Fruit fly (Drosophila melanogaster) whole organism, embryonic: ENCODE measurements around the gene Caf1-55.
A peak's percentile ranks its signal among the peaks of the same experiment; 100 is the strongest.

ENCODE experiments used
- Awh ChIP-seq: fragments of 200-800 bp; sonication (Bioruptor generic); IDR thresholded peaks from 2 replicates; pipeline ENCODE4, ENCODE4 v1.3.6; 2022; ENCODE audit warnings: missing biosample characterization, missing genetic modification characterization
- B-H2 ChIP-seq: fragments of 200-800 bp; sonication (Bioruptor generic); optimal IDR thresholded peaks from 2 replicates; lab custom pipeline; 2018; ENCODE audit warnings: missing biosample characterization, mild to moderate bottlenecking, missing genetic modification characterization
- Bdp1 ChIP-seq: fragments of 200-800 bp; sonication (Bioruptor generic); optimal IDR thresholded peaks from 3 replicates; lab custom pipeline; 2016; ENCODE audit warnings: missing biosample characterization, missing genetic modification characterization
- BtbVII ChIP-seq: fragments of 200-800 bp; sonication (Bioruptor generic); optimal IDR thresholded peaks from 3 replicates; lab custom pipeline; 2017; ENCODE audit warnings: missing biosample characterization, mild to moderate bottlenecking, missing genetic modification characterization
- CG10431 ChIP-seq: fragments of 200-800 bp; sonication (Bioruptor generic); optimal IDR thresholded peaks from 3 replicates; lab custom pipeline; 2018; ENCODE audit warnings: missing biosample characterization, mild to moderate bottlenecking, missing genetic modification characterization
- CG10565 ChIP-seq: fragments of 200-800 bp; sonication (Bioruptor generic); optimal IDR thresholded peaks from 3 replicates; lab custom pipeline; 2016; ENCODE audit warnings: missing biosample characterization, mild to moderate bottlenecking, missing genetic modification characterization
- CG11247 ChIP-seq: fragments of 200-800 bp; sonication (Bioruptor generic); IDR thresholded peaks from 2 replicates; pipeline ENCODE4 v1.3.6; 2022; ENCODE audit warnings: missing biosample characterization, missing genetic modification characterization
- CG16815 ChIP-seq: fragments of 200-800 bp; sonication (Bioruptor generic); optimal IDR thresholded peaks from 3 replicates; lab custom pipeline; 2017; ENCODE audit warnings: missing biosample characterization, mild to moderate bottlenecking, missing genetic modification characterization
- CG17612 ChIP-seq: fragments of 200-800 bp; sonication (Bioruptor generic); IDR thresholded peaks from 2 replicates; pipeline ENCODE4 v1.3.6; 2022; ENCODE audit warnings: missing biosample characterization, missing genetic modification characterization
- CG17829 ChIP-seq: fragments of 200-800 bp; optimal IDR thresholded peaks from 2 replicates; lab custom pipeline; 2019; ENCODE audit warnings: missing biosample characterization, mild to moderate bottlenecking, missing genetic modification characterization, moderate library complexity
- CG30403 ChIP-seq: fragments of 200-800 bp; sonication (Bioruptor generic); optimal IDR thresholded peaks from 3 replicates; lab custom pipeline; 2016; ENCODE audit warnings: missing biosample characterization, missing genetic modification characterization
- CG34224 ChIP-seq: fragments of 200-800 bp; sonication (Bioruptor generic); IDR thresholded peaks from 3 replicates; pipeline ENCODE4 v1.3.6; 2022; ENCODE audit warnings: missing biosample characterization, missing genetic modification characterization; ENCODE audit not compliant: partially characterized antibody
- CG4707 ChIP-seq: fragments of 200-800 bp; sonication (Bioruptor generic); optimal IDR thresholded peaks from 2 replicates; lab custom pipeline; 2018; ENCODE audit warnings: missing biosample characterization, mild to moderate bottlenecking, missing genetic modification characterization, moderate library complexity
- CG4820 ChIP-seq: fragments of 200-800 bp; sonication (Bioruptor generic); optimal IDR thresholded peaks from 3 replicates; lab custom pipeline; 2016; ENCODE audit warnings: missing biosample characterization, missing genetic modification characterization
- CG6254 ChIP-seq: fragments of 200-800 bp; sonication (Bioruptor generic); optimal IDR thresholded peaks from 3 replicates; lab custom pipeline; 2017; ENCODE audit warnings: mild to moderate bottlenecking, missing biosample characterization, missing genetic modification reagents, missing genetic modification characterization
- CG6813 ChIP-seq: fragments of 200-800 bp; sonication (Bioruptor generic); optimal IDR thresholded peaks from 2 replicates; lab custom pipeline; 2017; ENCODE audit warnings: missing biosample characterization, missing genetic modification characterization, mild to moderate bottlenecking, moderate library complexity, missing genetic modification reagents
- CG9797 ChIP-seq: fragments of 200-800 bp; sonication (Bioruptor generic); optimal IDR thresholded peaks from 3 replicates; lab custom pipeline; 2018; ENCODE audit warnings: missing biosample characterization, mild to moderate bottlenecking, missing genetic modification characterization
- Dll ChIP-seq: fragments of 200-800 bp; sonication (Bioruptor generic); IDR thresholded peaks from 4 replicates; pipeline ENCODE4 v1.3.6; 2022; ENCODE audit warnings: missing biosample characterization, missing genetic modification characterization; ENCODE audit not compliant: partially characterized antibody
- Fer1 ChIP-seq: fragments of 200-800 bp; sonication (Bioruptor generic); optimal IDR thresholded peaks from 2 replicates; lab custom pipeline; 2017; ENCODE audit warnings: missing biosample characterization, mild to moderate bottlenecking, missing genetic modification characterization
- HmgZ ChIP-seq: fragments of 200-800 bp; sonication (Bioruptor generic); optimal IDR thresholded peaks from 2 replicates; lab custom pipeline; 2018; ENCODE audit warnings: missing biosample characterization, mild to moderate bottlenecking, missing genetic modification characterization
- Hmr ChIP-seq: fragments of 200-800 bp; sonication (Bioruptor generic); optimal IDR thresholded peaks from 3 replicates; lab custom pipeline; 2017; ENCODE audit warnings: mild to moderate bottlenecking, missing biosample characterization, missing genetic modification reagents, missing genetic modification characterization
- Hmx ChIP-seq: fragments of 200-800 bp; sonication (Bioruptor generic); optimal IDR thresholded peaks from 2 replicates; lab custom pipeline; 2016; ENCODE audit warnings: missing biosample characterization, missing genetic modification characterization
- NC2α ChIP-seq: fragments of 200-800 bp; sonication (Bioruptor generic); optimal IDR thresholded peaks from 2 replicates; lab custom pipeline; 2016; ENCODE audit warnings: missing biosample characterization, missing genetic modification characterization
- Pdp1 ChIP-seq, 2 experiments: fragments of 200-800 bp; sonication (Bioruptor generic); optimal IDR thresholded peaks; 3 replicates each; lab custom pipeline; 2016; ENCODE audit warnings: missing biosample characterization in 2 of 2, missing genetic modification characterization in 2 of 2, mild to moderate bottlenecking in 1 of 2, moderate library complexity in 1 of 2
- Rfx ChIP-seq: fragments of 200-800 bp; sonication (Bioruptor generic); IDR thresholded peaks from 2 replicates; pipeline ENCODE4 v1.3.6; 2022; ENCODE audit warnings: missing biosample characterization, missing genetic modification characterization
- Scr ChIP-seq: fragments of 200-800 bp; sonication (Bioruptor generic); IDR thresholded peaks from 2 replicates; pipeline ENCODE4 v1.3.6; 2022; ENCODE audit warnings: missing biosample characterization, missing genetic modification characterization; ENCODE audit not compliant: partially characterized antibody
- Sin3A ChIP-seq: fragments of >200 bp; optimal IDR thresholded peaks from 2 replicates; lab custom pipeline; 2018
- abd-A ChIP-seq: fragments of 200-800 bp; sonication (Bioruptor generic); optimal IDR thresholded peaks from 3 replicates; lab custom pipeline; 2019; ENCODE audit warnings: missing biosample characterization, mild to moderate bottlenecking, missing genetic modification characterization, moderate library complexity
- caup ChIP-seq: fragments of 200-800 bp; sonication (Bioruptor generic); optimal IDR thresholded peaks from 3 replicates; lab custom pipeline; 2017; ENCODE audit warnings: missing biosample characterization, mild to moderate bottlenecking, missing genetic modification characterization, moderate library complexity; ENCODE audit not compliant: severe bottlenecking
- chm ChIP-seq: fragments of 200-800 bp; sonication (Bioruptor generic); IDR thresholded peaks from 2 replicates; pipeline ENCODE4 v1.3.6; 2022; ENCODE audit warnings: missing biosample characterization, missing genetic modification characterization
- crc ChIP-seq: fragments of 200-800 bp; sonication (Bioruptor generic); optimal IDR thresholded peaks from 2 replicates; lab custom pipeline; 2016; ENCODE audit warnings: missing biosample characterization, missing genetic modification characterization
- crol ChIP-seq: fragments of 200-800 bp; sonication (Bioruptor generic); IDR thresholded peaks from 2 replicates; pipeline ENCODE4 v1.3.6; 2022; ENCODE audit warnings: missing biosample characterization, missing genetic modification characterization
- da ChIP-seq: fragments of 200-800 bp; sonication (Bioruptor generic); optimal IDR thresholded peaks from 2 replicates; lab custom pipeline; 2016; ENCODE audit warnings: missing biosample characterization, missing genetic modification characterization
- dmrt11E ChIP-seq: fragments of 200-800 bp; sonication (Bioruptor generic); optimal IDR thresholded peaks from 3 replicates; lab custom pipeline; 2018; ENCODE audit warnings: missing biosample characterization, mild to moderate bottlenecking, missing genetic modification characterization, moderate library complexity
- dysf ChIP-seq: fragments of 200-800 bp; sonication (Bioruptor generic); IDR thresholded peaks from 3 replicates; pipeline ENCODE4 v1.3.6; 2022; ENCODE audit warnings: missing biosample characterization, missing genetic modification characterization
- gce ChIP-seq: fragments of 200-800 bp; sonication (Bioruptor generic); IDR thresholded peaks from 3 replicates; pipeline ENCODE4 v1.3.6; 2022; ENCODE audit warnings: missing biosample characterization, missing genetic modification characterization
- gcm ChIP-seq: fragments of 200-800 bp; sonication (Bioruptor generic); optimal IDR thresholded peaks from 2 replicates; lab custom pipeline; 2019; ENCODE audit warnings: missing biosample characterization, mild to moderate bottlenecking, missing genetic modification characterization, moderate library complexity
- grn ChIP-seq: fragments of 200-800 bp; sonication (Bioruptor generic); optimal IDR thresholded peaks from 3 replicates; lab custom pipeline; 2017; ENCODE audit warnings: missing biosample characterization, missing genetic modification characterization
- gsb-n ChIP-seq: fragments of 200-800 bp; sonication (Bioruptor generic); optimal IDR thresholded peaks from 3 replicates; lab custom pipeline; 2018; ENCODE audit warnings: missing biosample characterization, mild to moderate bottlenecking, missing genetic modification characterization
- her ChIP-seq: fragments of 200-800 bp; sonication (Bioruptor generic); optimal IDR thresholded peaks from 2 replicates; lab custom pipeline; 2016; ENCODE audit warnings: missing biosample characterization, missing genetic modification characterization
- nau ChIP-seq: fragments of 200-800 bp; sonication (Bioruptor generic); optimal IDR thresholded peaks from 3 replicates; lab custom pipeline; 2017; ENCODE audit warnings: missing biosample characterization, mild to moderate bottlenecking, missing genetic modification characterization, missing genetic modification reagents
- odd ChIP-seq: fragments of 200-800 bp; sonication (Bioruptor generic); optimal IDR thresholded peaks from 2 replicates; lab custom pipeline; 2017; ENCODE audit warnings: missing biosample characterization, mild to moderate bottlenecking, missing genetic modification characterization
- org-1 ChIP-seq: fragments of 200-800 bp; sonication (Bioruptor generic); optimal IDR thresholded peaks from 2 replicates; lab custom pipeline; 2017; ENCODE audit warnings: missing biosample characterization, missing genetic modification characterization
- pita ChIP-seq: fragments of 200-800 bp; sonication (Bioruptor generic); optimal IDR thresholded peaks from 2 replicates; lab custom pipeline; 2017; ENCODE audit warnings: missing biosample characterization, mild to moderate bottlenecking, missing genetic modification characterization
- pnt ChIP-seq: fragments of 200-800 bp; sonication (Bioruptor generic); optimal IDR thresholded peaks from 3 replicates; lab custom pipeline; 2016; ENCODE audit warnings: missing biosample characterization, missing genetic modification characterization
- prd ChIP-seq, 3 experiments: fragments of >200 bp in 2 of 3; fragments of 200-800 bp in 1 of 3; sonication (Bioruptor generic) in 1 of 3; optimal IDR thresholded peaks in 2 of 3; IDR thresholded peaks in 1 of 3; 2 replicates in 2 of 3; 3 replicates in 1 of 3; pipeline versions ENCODE4 v1.3.6 to Lab custom; 2017 to 2022; ENCODE audit warnings: missing biosample characterization in 1 of 3, missing genetic modification characterization in 1 of 3
- seq ChIP-seq: fragments of 200-800 bp; sonication (Bioruptor generic); IDR thresholded peaks from 2 replicates; pipeline ENCODE4 v1.3.6; 2022; ENCODE audit warnings: missing biosample characterization, missing genetic modification characterization
- twi ChIP-seq: fragments of 200-800 bp; optimal IDR thresholded peaks from 2 replicates; lab custom pipeline; 2019; ENCODE audit warnings: missing biosample characterization, mild to moderate bottlenecking, missing genetic modification characterization, moderate library complexity

The Caf1-55 gene

dm6 chr3R:15196134-15197034 is 29.0 kb upstream of the Caf1-55 start, which contains the start of the genes Kpc1 and CG42542 (continued):
- TF ChIP-seq chm (GFP tag; lab: Robert Waterston, UW) (peak; percentile 64; the same call in 1 of the 2 replicates), pita (no peak), B-H2 (peak; percentile 79), BtbVII (GFP tag; lab: Kevin White, UChicago) (peak; percentile 32), Sin3A (peak; percentile 89), odd (GFP tag; lab: Kevin White, UChicago) (no peak), CG11247 (GFP tag; lab: Robert Waterston, UW) (peak; percentile 69), CG30403 (GFP tag; lab: Kevin White, UChicago) (peak; percentile 89), caup (peak; percentile 57), abd-A (no peak), grn (no peak), pnt (GFP tag; lab: Kevin White, UChicago) (peak; percentile 60), gsb-n (tag; lab: Kevin White, UChicago) (peak; percentile 4), nau (no peak), Fer1 (GFP tag; lab: Kevin White, UChicago) (no peak), CG17829 (tag; lab: Kevin White, UChicago) (peak; percentile 83), Dll (GFP tag; lab: Robert Waterston, UW) (peak; percentile 96), CG10431 (GFP tag; lab: Kevin White, UChicago) (no peak), crc (GFP tag; lab: Kevin White, UChicago) (peak; percentile 8), org-1 (GFP tag; lab: Kevin White, UChicago) (peak; percentile 9), da (GFP tag; lab: Kevin White, UChicago) (peak; percentile 86), her (GFP tag; lab: Kevin White, UChicago) (peak; percentile 76), Bdp1 (GFP tag; lab: Kevin White, UChicago) (peak; percentile 36), dysf (GFP tag; lab: Robert Waterston, UW) (peak; percentile 44; the same call in 1 of the 3 replicates), CG4707 (GFP tag; lab: Kevin White, UChicago) (peak; percentile 50), twi (peak; percentile 48), CG6254 (GFP tag; lab: Kevin White, UChicago) (no peak), CG6813 (GFP tag; lab: Kevin White, UChicago) (peak; percentile 19), CG9797 (GFP tag; lab: Kevin White, UChicago) (peak; percentile 36), gce (GFP tag; lab: Robert Waterston, UW) (no peak; the same call in 2 of the 3 replicates), CG4820 (GFP tag; lab: Kevin White, UChicago) (peak; percentile 60), dmrt11E (peak; percentile 75), CG34224 (GFP tag; lab: Robert Waterston, UW) (peak; percentile 92; the same call in 2 of the 3 replicates), NC2α (peak; percentile 19), Pdp1 (GFP tag; optimal IDR thresholded peaks at IDR 0.05; lab: Kevin White, UChicago) (peak; percentile 76 to 83), Scr (GFP tag; lab: Robert Waterston, UW) (peak; percentile 95), Awh (GFP tag; lab: Robert Waterston, UW) (no peak; the same call in 1 of the 2 replicates), CG16815 (GFP tag; lab: Kevin White, UChicago) (peak; percentile 77), gcm (GFP tag; lab: Kevin White, UChicago) (no peak), HmgZ (tag; lab: Kevin White, UChicago) (peak; percentile 84), seq (GFP tag; lab: Robert Waterston, UW) (no peak), crol (no peak), Hmr (peak; percentile 82), prd (optimal IDR thresholded peaks at IDR 0.05; lab: Kevin White, UChicago) (no peak), prd (GFP tag; IDR thresholded peaks at IDR 0.05; lab: Robert Waterston, UW) (peak; percentile 75), CG10565 (GFP tag; lab: Kevin White, UChicago) (no peak), Hmx (GFP tag; lab: Kevin White, UChicago) (peak; percentile 61), CG17612 (no peak), Rfx (GFP tag; lab: Robert Waterston, UW) (peak; percentile 86)
